Fruit fly (Drosophila melanogaster) whole organism, prepupa: ENCODE results near the gene Targ3.

Source experiments
- CG4318 ChIP-seq: fragments of 200-800 bp; sonication (Bioruptor generic); optimal IDR thresholded peaks from 3 replicates; lab custom pipeline; 2017; ENCODE audit warnings: missing biosample characterization, mild to moderate bottlenecking, missing genetic modification characterization
- Smox ChIP-seq: fragments of 200-800 bp; sonication (Bioruptor generic); optimal IDR thresholded peaks from 3 replicates; lab custom pipeline; 2016; ENCODE audit warnings: missing biosample characterization, missing genetic modification characterization
- acj6 ChIP-seq: fragments of 200-800 bp; sonication (Bioruptor generic); optimal IDR thresholded peaks from 3 replicates; lab custom pipeline; 2016; ENCODE audit warnings: missing biosample characterization, missing genetic modification characterization

DNA sequence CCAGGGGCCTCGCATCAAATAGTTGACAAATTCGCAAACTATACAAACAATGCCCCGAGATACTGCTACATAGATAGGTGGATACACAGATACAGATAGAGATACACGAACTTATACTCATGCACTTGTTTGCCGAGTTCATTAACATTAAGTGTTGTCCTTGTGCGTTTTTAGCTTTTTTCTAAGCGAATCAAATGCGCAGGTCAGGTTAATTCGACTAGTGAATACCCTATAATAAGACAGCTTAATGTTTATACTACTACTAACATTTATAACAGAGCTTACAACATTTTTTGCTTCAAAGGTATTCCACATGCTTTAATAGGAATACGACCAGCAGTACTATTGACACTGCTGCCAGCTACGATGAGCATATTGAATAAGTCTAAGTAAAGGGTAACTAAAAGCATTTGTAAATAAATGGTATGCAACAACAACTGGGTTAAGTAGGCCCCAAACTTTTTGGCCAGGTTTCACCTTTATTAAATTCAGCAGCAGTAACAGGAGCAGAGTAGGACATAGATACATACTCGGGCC, 44.9 kb downstream of the Targ3 start:
- TF ChIP-seq CG4318 (GFP tag; lab: Kevin White, UChicago) (no peak), Smox (no peak), acj6 (no peak)
